Fruit fly (Drosophila melanogaster) whole organism, adult: ENCODE measurements around the gene Gfat1.
"Not testable (repeated sequence)": the region's sequence is repeated elsewhere in the genome, so short reads cannot be mapped to it uniquely, and the experiment has no call there.

Experiments used
- CG11617 ChIP-seq: fragments of 200-800 bp; sonication (Bioruptor generic); optimal IDR thresholded peaks from 2 replicates; lab custom pipeline; 2017; ENCODE audit warnings: mild to moderate bottlenecking, missing biosample characterization, missing genetic modification reagents, missing genetic modification characterization
- CG12768 ChIP-seq: fragments of 200-800 bp; sonication (Bioruptor generic); optimal IDR thresholded peaks from 2 replicates; lab custom pipeline; 2017; ENCODE audit warnings: missing biosample characterization, missing genetic modification characterization, mild to moderate bottlenecking, moderate library complexity, missing genetic modification reagents
- CG14711 ChIP-seq: fragments of 200-800 bp; sonication (Bioruptor generic); optimal IDR thresholded peaks from 2 replicates; lab custom pipeline; 2018; ENCODE audit warnings: missing biosample characterization, mild to moderate bottlenecking, missing genetic modification characterization, moderate library complexity
- CG1620 ChIP-seq: fragments of 200-800 bp; sonication (Bioruptor generic); optimal IDR thresholded peaks from 2 replicates; lab custom pipeline; 2016; ENCODE audit warnings: missing biosample characterization, missing genetic modification characterization
- CG33017 ChIP-seq: fragments of 200-800 bp; sonication (Bioruptor generic); optimal IDR thresholded peaks from 2 replicates; lab custom pipeline; 2018; ENCODE audit warnings: missing biosample characterization, mild to moderate bottlenecking, missing genetic modification characterization, moderate library complexity
- CG5204 ChIP-seq: fragments of 200-800 bp; sonication (Bioruptor generic); optimal IDR thresholded peaks from 2 replicates; lab custom pipeline; 2016; ENCODE audit warnings: missing biosample characterization, missing genetic modification characterization
- CG7045 ChIP-seq: fragments of 200-800 bp; sonication (Bioruptor generic); optimal IDR thresholded peaks from 2 replicates; lab custom pipeline; 2017; ENCODE audit warnings: missing biosample characterization, mild to moderate bottlenecking, missing genetic modification characterization
- CG7101 ChIP-seq: fragments of 200-800 bp; sonication (Bioruptor generic); optimal IDR thresholded peaks from 2 replicates; lab custom pipeline; 2018; ENCODE audit warnings: missing biosample characterization, mild to moderate bottlenecking, missing genetic modification characterization, moderate library complexity
- Clk ChIP-seq: fragments of 200-800 bp; sonication (Bioruptor generic); optimal IDR thresholded peaks from 2 replicates; lab custom pipeline; 2017; ENCODE audit warnings: missing biosample characterization, missing genetic modification characterization
- Crg-1 ChIP-seq: fragments of 200-800 bp; sonication (Bioruptor generic); optimal IDR thresholded peaks from 2 replicates; lab custom pipeline; 2016; ENCODE audit warnings: missing biosample characterization, missing genetic modification characterization
- Hr96 ChIP-seq: fragments of 200-800 bp; sonication (Bioruptor generic); optimal IDR thresholded peaks from 2 replicates; lab custom pipeline; 2016; ENCODE audit warnings: missing biosample characterization, missing genetic modification characterization
- Mnt ChIP-seq: fragments of 200-800 bp; sonication (Bioruptor generic); optimal IDR thresholded peaks from 2 replicates; lab custom pipeline; 2016; ENCODE audit warnings: missing biosample characterization, mild to moderate bottlenecking, missing genetic modification characterization
- bab1 ChIP-seq: fragments of 200-800 bp; sonication (Bioruptor generic); optimal IDR thresholded peaks from 3 replicates; lab custom pipeline; 2019; ENCODE audit warnings: missing biosample characterization, mild to moderate bottlenecking, missing genetic modification characterization, moderate library complexity
- cic ChIP-seq: fragments of 200-800 bp; sonication (Bioruptor generic); optimal IDR thresholded peaks from 2 replicates; lab custom pipeline; 2017; ENCODE audit warnings: missing biosample characterization, mild to moderate bottlenecking, missing genetic modification characterization, moderate library complexity
- cnc ChIP-seq, 2 experiments: fragments of >200 bp; optimal IDR thresholded peaks; 2 replicates each; lab custom pipeline; 2017
- kay ChIP-seq: fragments of 200-800 bp; sonication (Bioruptor generic); peaks from one replicate; lab custom pipeline; 2016; ENCODE audit warnings: missing biosample characterization, missing genetic modification characterization, borderline replicate concordance
- ovo ChIP-seq: fragments of 200-800 bp; sonication (Bioruptor generic); optimal IDR thresholded peaks from 2 replicates; lab custom pipeline; 2016; ENCODE audit warnings: missing biosample characterization, missing genetic modification characterization
- pad ChIP-seq: fragments of 200-800 bp; sonication (Bioruptor generic); optimal IDR thresholded peaks from 3 replicates; lab custom pipeline; 2017; ENCODE audit warnings: missing biosample characterization, missing genetic modification characterization, mild to moderate bottlenecking, moderate library complexity, missing genetic modification reagents
- tj ChIP-seq: fragments of 200-800 bp; sonication (Bioruptor generic); optimal IDR thresholded peaks from 3 replicates; lab custom pipeline; 2017; ENCODE audit warnings: missing biosample characterization, mild to moderate bottlenecking, missing genetic modification characterization, moderate library complexity
- toe ChIP-seq: fragments of 200-800 bp; sonication (Bioruptor generic); optimal IDR thresholded peaks from 2 replicates; lab custom pipeline; 2016; ENCODE audit warnings: missing biosample characterization, missing genetic modification characterization

Gene Gfat1

dm6 chr3R:4126142-4126541, at the start of gene Gfat1:
TSS of gene Gfat1 (plus strand) at chr3R:4126442.
- not testable (repeated sequence) for TF ChIP-seq CG5204 (GFP tag; lab: Kevin White, UChicago); kay; Mnt (GFP tag; lab: Kevin White, UChicago)

dm6 chr3R:4077658-4078057, 48.6 kb upstream of the Gfat1 start, which contains the start of gene CG42402:
TSS of gene CG42402 (plus strand) at chr3R:4077939.
- no peak for TF ChIP-seq tj (GFP tag; lab: Kevin White, UChicago)
- no peak for TF ChIP-seq kay
- no peak for TF ChIP-seq CG5204 (GFP tag; lab: Kevin White, UChicago)
- no peak for TF ChIP-seq Hr96 (GFP tag; lab: Kevin White, UChicago)
- TF ChIP-seq pad (GFP tag; lab: Kevin White, UChicago): no peak
- no peak for TF ChIP-seq Crg-1 (GFP tag; lab: Kevin White, UChicago)
- TF ChIP-seq ovo (GFP tag; lab: Kevin White, UChicago): no peak
- TF ChIP-seq CG1620: no peak

- TF ChIP-seq cic (GFP tag; lab: Kevin White, UChicago): no peak
- TF ChIP-seq pad (GFP tag; lab: Kevin White, UChicago): no peak
- no peak for TF ChIP-seq CG14711
These were observed 44.5 kb upstream of the Gfat1 start for dm6 chr3R:4081746-4082145.

DNA sequence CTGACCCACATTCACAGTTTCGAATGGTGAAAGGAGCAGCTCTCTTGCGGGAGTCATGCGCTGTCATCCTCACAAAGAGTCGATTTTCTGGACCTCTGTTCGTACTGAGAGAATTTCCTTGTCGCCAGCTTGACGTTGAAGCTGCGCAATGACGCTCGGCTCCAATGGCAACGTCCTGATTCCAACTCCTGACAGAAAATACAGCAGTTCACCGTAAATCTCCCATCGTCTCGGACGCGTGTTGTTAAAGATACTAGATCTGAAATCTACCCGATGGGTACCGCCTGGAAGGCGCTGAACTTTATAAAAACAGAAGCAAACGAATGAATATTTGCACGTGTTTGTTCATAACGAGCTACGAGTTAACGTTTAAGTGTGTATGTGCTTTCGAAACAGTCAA, 42.4 kb upstream of the Gfat1 start:
- TF ChIP-seq bab1 (no peak), CG7045 (GFP tag; lab: Kevin White, UChicago) (no peak), cnc (optimal IDR thresholded peaks at IDR 0.05; lab: Kevin White, UChicago) (no peak), CG11617 (no peak), pad (GFP tag; lab: Kevin White, UChicago) (no peak), CG14711 (no peak), Mnt (GFP tag; lab: Kevin White, UChicago) (no peak), CG7101 (no peak), CG1620 (no peak), Hr96 (GFP tag; lab: Kevin White, UChicago) (no peak)

dm6 chr3R:4127505-4127904, 1.3 kb downstream of the Gfat1 start:
- TF ChIP-seq kay (peak; percentile 65), CG1620 (no peak)

dm6 chr3R:4128337-4128736, 2.1 kb downstream of the Gfat1 start:
- TF ChIP-seq pad (GFP tag; lab: Kevin White, UChicago) (no peak), CG7101 (no peak), ovo (GFP tag; lab: Kevin White, UChicago) (no peak), Mnt (GFP tag; lab: Kevin White, UChicago) (no peak), toe (no peak), CG12768 (no peak), cnc (optimal IDR thresholded peaks at IDR 0.05; lab: Kevin White, UChicago) (no peak), kay (no peak)

DNA sequence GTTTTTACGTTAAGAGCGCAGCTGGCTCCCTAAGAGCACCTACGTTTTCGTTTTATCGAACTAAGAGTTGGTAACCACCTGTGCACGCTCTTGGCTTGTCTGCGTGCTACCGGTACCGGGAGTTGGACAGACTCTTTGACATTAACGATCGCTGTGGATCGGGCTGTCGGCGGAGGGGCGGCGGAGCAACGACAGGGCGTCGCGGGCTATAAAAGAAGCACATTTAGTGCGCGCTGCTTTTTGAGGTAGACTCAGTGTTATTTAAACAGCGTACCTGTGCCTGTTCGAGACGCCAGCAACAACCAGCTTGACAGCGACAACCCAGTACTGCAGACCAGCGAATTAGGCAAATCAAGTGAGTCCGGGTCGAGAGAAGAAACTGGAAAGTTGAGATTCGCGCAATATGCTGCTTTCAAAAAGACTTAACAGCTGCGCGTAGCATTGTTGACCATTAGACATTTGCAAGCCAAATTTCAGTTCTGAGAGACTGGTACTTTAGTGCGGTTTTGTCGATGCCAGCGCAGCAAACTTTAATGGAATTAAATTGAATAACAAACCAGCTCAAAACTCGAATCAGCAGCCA, 4.1 kb downstream of the Gfat1 start:
- TF ChIP-seq CG12768: no peak
- no peak for TF ChIP-seq CG5204 (GFP tag; lab: Kevin White, UChicago)
- TF ChIP-seq kay: no peak
- TF ChIP-seq ovo (GFP tag; lab: Kevin White, UChicago): no peak
- no peak for TF ChIP-seq CG1620
- no peak for TF ChIP-seq Clk (GFP tag; lab: Kevin White, UChicago)
- no peak for TF ChIP-seq CG7101
- TF ChIP-seq Crg-1 (GFP tag; lab: Kevin White, UChicago): no peak
- TF ChIP-seq CG11617: no peak
- no peak for TF ChIP-seq Hr96 (GFP tag; lab: Kevin White, UChicago)
- TF ChIP-seq Mnt (GFP tag; lab: Kevin White, UChicago): no peak
- no peak for TF ChIP-seq CG33017 (tag; lab: Kevin White, UChicago)
- no peak for TF ChIP-seq CG7045 (GFP tag; lab: Kevin White, UChicago)
- no peak for TF ChIP-seq cic (GFP tag; lab: Kevin White, UChicago)
- no peak for TF ChIP-seq tj (GFP tag; lab: Kevin White, UChicago)

- TF ChIP-seq CG7101 (no peak), toe (no peak), CG12768 (no peak), Mnt (GFP tag; lab: Kevin White, UChicago) (no peak), Crg-1 (GFP tag; lab: Kevin White, UChicago) (no peak), pad (GFP tag; lab: Kevin White, UChicago) (no peak)
These were observed 35.9 kb downstream of the Gfat1 start, which contains the start of gene CG40198 for dm6 chr3R:4162135-4162534. TSS of gene CG40198 (minus strand) at chr3R:4162235.
